Fruit fly (Drosophila melanogaster) whole organism, embryonic: ENCODE data around the gene Mms19.

Experiments used
- Aef1 ChIP-seq: fragments of 200-800 bp; sonication (Bioruptor generic); IDR thresholded peaks from 3 replicates; pipeline ENCODE4 v1.3.6; 2022; ENCODE audit warnings: missing biosample characterization, missing genetic modification characterization
- Atf3 ChIP-seq: fragments of 200-800 bp; sonication (Bioruptor generic); optimal IDR thresholded peaks from 3 replicates; lab custom pipeline; 2016; ENCODE audit warnings: missing biosample characterization, missing genetic modification characterization
- B-H1 ChIP-seq: fragments of 200-800 bp; sonication (Bioruptor generic); IDR thresholded peaks from 3 replicates; pipeline ENCODE4 v1.3.6; 2022; ENCODE audit warnings: missing biosample characterization, missing genetic modification characterization
- BEAF-32 ChIP-seq: fragments of 200-800 bp; sonication (Bioruptor generic); optimal IDR thresholded peaks from 3 replicates; lab custom pipeline; 2017; ENCODE audit warnings: missing biosample characterization, missing genetic modification characterization, mild to moderate bottlenecking, moderate library complexity, missing genetic modification reagents
- Bdp1 ChIP-seq: fragments of 200-800 bp; sonication (Bioruptor generic); optimal IDR thresholded peaks from 3 replicates; lab custom pipeline; 2016; ENCODE audit warnings: missing biosample characterization, missing genetic modification characterization
- Bteb2 ChIP-seq: fragments of 200-800 bp; sonication (Bioruptor generic); optimal IDR thresholded peaks from 2 replicates; lab custom pipeline; 2016; ENCODE audit warnings: missing biosample characterization, missing genetic modification characterization
- CG10321 ChIP-seq: fragments of 200-800 bp; sonication (Bioruptor generic); IDR thresholded peaks from 2 replicates; pipeline ENCODE4 v1.3.6; 2022; ENCODE audit warnings: missing biosample characterization, missing genetic modification characterization
- CG10431 ChIP-seq: fragments of 200-800 bp; sonication (Bioruptor generic); optimal IDR thresholded peaks from 3 replicates; lab custom pipeline; 2018; ENCODE audit warnings: missing biosample characterization, mild to moderate bottlenecking, missing genetic modification characterization
- CG10462 ChIP-seq: fragments of 200-800 bp; sonication (Bioruptor generic); optimal IDR thresholded peaks from 2 replicates; lab custom pipeline; 2016; ENCODE audit warnings: missing biosample characterization, missing genetic modification characterization
- CG10543 ChIP-seq: fragments of 200-800 bp; sonication (Bioruptor generic); optimal IDR thresholded peaks from 3 replicates; lab custom pipeline; 2017; ENCODE audit warnings: missing biosample characterization, mild to moderate bottlenecking, missing genetic modification characterization, moderate library complexity
- CG10565 ChIP-seq: fragments of 200-800 bp; sonication (Bioruptor generic); optimal IDR thresholded peaks from 3 replicates; lab custom pipeline; 2016; ENCODE audit warnings: missing biosample characterization, mild to moderate bottlenecking, missing genetic modification characterization
- CG14710 ChIP-seq: fragments of 200-800 bp; sonication (Bioruptor generic); optimal IDR thresholded peaks from 3 replicates; lab custom pipeline; 2019; ENCODE audit warnings: missing biosample characterization, mild to moderate bottlenecking, missing genetic modification characterization, moderate library complexity
- CG18764 ChIP-seq: fragments of 200-800 bp; sonication (Bioruptor generic); optimal IDR thresholded peaks from 3 replicates; lab custom pipeline; 2016; ENCODE audit warnings: missing biosample characterization, missing genetic modification characterization
- CG2120 ChIP-seq: fragments of 200-800 bp; sonication (Bioruptor generic); optimal IDR thresholded peaks from 3 replicates; lab custom pipeline; 2016; ENCODE audit warnings: missing biosample characterization, missing genetic modification characterization
- CG2678 ChIP-seq: fragments of 200-800 bp; sonication (Bioruptor generic); optimal IDR thresholded peaks from 3 replicates; lab custom pipeline; 2019; ENCODE audit warnings: missing biosample characterization, mild to moderate bottlenecking, missing genetic modification characterization, moderate library complexity
- CG2712 ChIP-seq: fragments of 200-800 bp; optimal IDR thresholded peaks from 3 replicates; lab custom pipeline; 2019; ENCODE audit warnings: missing biosample characterization, mild to moderate bottlenecking, missing genetic modification characterization, moderate library complexity
- CG2875 ChIP-seq: fragments of 200-800 bp; sonication (Bioruptor generic); optimal IDR thresholded peaks from 2 replicates; lab custom pipeline; 2017; ENCODE audit warnings: missing biosample characterization, mild to moderate bottlenecking, missing genetic modification characterization, missing genetic modification reagents
- CG3065 ChIP-seq: fragments of 200-800 bp; sonication (Bioruptor generic); optimal IDR thresholded peaks from 2 replicates; lab custom pipeline; 2016; ENCODE audit warnings: missing biosample characterization, missing genetic modification characterization
- CG32532 ChIP-seq: fragments of 200-800 bp; sonication (Bioruptor generic); IDR thresholded peaks from 2 replicates; pipeline ENCODE4 v1.3.6; 2022; ENCODE audit warnings: missing biosample characterization, missing genetic modification characterization
- CG33213 ChIP-seq: fragments of 200-800 bp; sonication (Bioruptor generic); optimal IDR thresholded peaks from 3 replicates; lab custom pipeline; 2016; ENCODE audit warnings: missing biosample characterization, missing genetic modification characterization
- CG4707 ChIP-seq: fragments of 200-800 bp; sonication (Bioruptor generic); optimal IDR thresholded peaks from 2 replicates; lab custom pipeline; 2018; ENCODE audit warnings: missing biosample characterization, mild to moderate bottlenecking, missing genetic modification characterization, moderate library complexity
- CG8290 ChIP-seq, 3 experiments: fragments of 200-800 bp; sonication (Bioruptor generic); optimal IDR thresholded peaks; 2 replicates each; lab custom pipeline; 2016 to 2019; ENCODE audit warnings: missing biosample characterization in 3 of 3, missing genetic modification characterization in 3 of 3, mild to moderate bottlenecking in 2 of 3, moderate library complexity in 1 of 3
- CG8388 ChIP-seq: fragments of 200-800 bp; sonication (Bioruptor generic); optimal IDR thresholded peaks from 2 replicates; lab custom pipeline; 2019; ENCODE audit warnings: missing biosample characterization, mild to moderate bottlenecking, missing genetic modification characterization, moderate library complexity
- CG9215 ChIP-seq: fragments of 200-800 bp; sonication (Bioruptor generic); IDR thresholded peaks from 2 replicates; pipeline ENCODE4 v1.3.6; 2022; ENCODE audit warnings: missing biosample characterization, missing genetic modification characterization
- H15 ChIP-seq: fragments of 200-800 bp; sonication (Bioruptor generic); IDR thresholded peaks from 3 replicates; pipeline ENCODE4 v1.3.6; 2022; ENCODE audit warnings: missing biosample characterization, missing genetic modification characterization
- NK7.1 ChIP-seq: fragments of 200-800 bp; sonication (Bioruptor generic); optimal IDR thresholded peaks from 3 replicates; lab custom pipeline; 2016; ENCODE audit warnings: missing biosample characterization, missing genetic modification characterization
- Tbp ChIP-seq: fragments of >200 bp; optimal IDR thresholded peaks from 2 replicates; lab custom pipeline; 2018; ENCODE audit warnings: missing biosample characterization, missing genetic modification characterization
- ab ChIP-seq: fragments of 200-800 bp; sonication (Bioruptor generic); optimal IDR thresholded peaks from 2 replicates; lab custom pipeline; 2016; ENCODE audit warnings: missing biosample characterization, missing genetic modification characterization
- az2 ChIP-seq: fragments of 200-800 bp; sonication (Bioruptor generic); optimal IDR thresholded peaks from 3 replicates; lab custom pipeline; 2016; ENCODE audit warnings: missing biosample characterization, missing genetic modification characterization
- cato ChIP-seq: fragments of 200-800 bp; sonication (Bioruptor generic); optimal IDR thresholded peaks from 2 replicates; lab custom pipeline; 2016; ENCODE audit warnings: missing biosample characterization, missing genetic modification characterization, borderline replicate concordance
- chn ChIP-seq: fragments of 200-800 bp; sonication (Bioruptor generic); optimal IDR thresholded peaks from 2 replicates; lab custom pipeline; 2016; ENCODE audit warnings: missing biosample characterization, missing genetic modification characterization
- corto ChIP-seq: fragments of 200-800 bp; sonication (Bioruptor generic); optimal IDR thresholded peaks from 2 replicates; lab custom pipeline; 2016; ENCODE audit warnings: missing biosample characterization, mild to moderate bottlenecking, missing genetic modification characterization, moderate library complexity
- croc ChIP-seq: fragments of 200-800 bp; sonication (Bioruptor generic); conservative IDR thresholded peaks from 3 replicates; pipeline ENCODE4 v1.3.6; 2022; ENCODE audit warnings: missing biosample characterization, missing genetic modification characterization
- dysf ChIP-seq: fragments of 200-800 bp; sonication (Bioruptor generic); IDR thresholded peaks from 3 replicates; pipeline ENCODE4 v1.3.6; 2022; ENCODE audit warnings: missing biosample characterization, missing genetic modification characterization
- gce ChIP-seq: fragments of 200-800 bp; sonication (Bioruptor generic); IDR thresholded peaks from 3 replicates; pipeline ENCODE4 v1.3.6; 2022; ENCODE audit warnings: missing biosample characterization, missing genetic modification characterization
- kni ChIP-seq: fragments of 200-800 bp; sonication (Bioruptor generic); optimal IDR thresholded peaks from 3 replicates; lab custom pipeline; 2017; ENCODE audit warnings: mild to moderate bottlenecking, missing biosample characterization, missing genetic modification reagents, missing genetic modification characterization
- knrl ChIP-seq: fragments of 200-800 bp; sonication (Bioruptor generic); IDR thresholded peaks from 3 replicates; pipeline ENCODE4 v1.3.6; 2022; ENCODE audit warnings: missing biosample characterization, missing genetic modification characterization; ENCODE audit not compliant: partially characterized antibody
- lab ChIP-seq: fragments of 200-800 bp; sonication (Bioruptor generic); optimal IDR thresholded peaks from 3 replicates; lab custom pipeline; 2017; ENCODE audit warnings: missing biosample characterization, missing genetic modification characterization, mild to moderate bottlenecking, moderate library complexity, missing genetic modification reagents
- lov ChIP-seq, 2 experiments: fragments of 200-800 bp in 1 of 2; fragments of >200 bp in 1 of 2; sonication (Bioruptor generic) in 1 of 2; IDR thresholded peaks in 1 of 2; optimal IDR thresholded peaks in 1 of 2; 2 replicates in 1 of 2; 3 replicates in 1 of 2; pipeline versions ENCODE4 v1.3.6 to Lab custom; 2017 to 2022; ENCODE audit warnings: missing biosample characterization in 1 of 2, missing genetic modification characterization in 1 of 2
- nom ChIP-seq: fragments of 200-800 bp; sonication (Bioruptor generic); optimal IDR thresholded peaks from 2 replicates; lab custom pipeline; 2017; ENCODE audit warnings: missing biosample characterization, missing genetic modification characterization, mild to moderate bottlenecking, moderate library complexity, missing genetic modification reagents
- pnt ChIP-seq: fragments of 200-800 bp; sonication (Bioruptor generic); optimal IDR thresholded peaks from 3 replicates; lab custom pipeline; 2016; ENCODE audit warnings: missing biosample characterization, missing genetic modification characterization
- prd ChIP-seq, 3 experiments: fragments of >200 bp in 2 of 3; fragments of 200-800 bp in 1 of 3; sonication (Bioruptor generic) in 1 of 3; optimal IDR thresholded peaks in 2 of 3; IDR thresholded peaks in 1 of 3; 2 replicates in 2 of 3; 3 replicates in 1 of 3; pipeline versions ENCODE4 v1.3.6 to Lab custom; 2017 to 2022; ENCODE audit warnings: missing biosample characterization in 1 of 3, missing genetic modification characterization in 1 of 3
- sens ChIP-seq: fragments of 200-800 bp; sonication (Bioruptor generic); peaks from one replicate; lab custom pipeline; 2016; ENCODE audit warnings: missing biosample characterization, missing genetic modification characterization
- ssp ChIP-seq: fragments of 200-800 bp; sonication (Bioruptor generic); IDR thresholded peaks from 2 replicates; pipeline ENCODE4 v1.3.6; 2022; ENCODE audit warnings: missing biosample characterization, missing genetic modification characterization
- tgo ChIP-seq: fragments of 200-800 bp; sonication (Bioruptor generic); IDR thresholded peaks from 3 replicates; pipeline ENCODE4 v1.3.6; 2022; ENCODE audit warnings: missing biosample characterization, missing genetic modification characterization
- tin ChIP-seq: fragments of 200-800 bp; sonication (Bioruptor generic); optimal IDR thresholded peaks from 3 replicates; lab custom pipeline; 2016; ENCODE audit warnings: missing biosample characterization, missing genetic modification characterization
- wek ChIP-seq: fragments of 200-800 bp; sonication (Bioruptor generic); optimal IDR thresholded peaks from 3 replicates; lab custom pipeline; 2018; ENCODE audit warnings: missing biosample characterization, mild to moderate bottlenecking, missing genetic modification characterization, moderate library complexity

Gene Mms19

dm6 chr3R:5215334-5216307 lies 16.7 kb upstream of the Mms19 start (continued):
- TF ChIP-seq Bteb2 (GFP tag; lab: Kevin White, UChicago) (peak; percentile 84), NK7.1 (GFP tag; lab: Kevin White, UChicago) (peak; percentile 99), dysf (GFP tag; lab: Robert Waterston, UW) (peak; percentile 78), sens (GFP tag; lab: Kevin White, UChicago) (peak; percentile 100), tgo (peak; percentile 82), H15 (GFP tag; lab: Robert Waterston, UW) (peak; percentile 91), CG9215 (GFP tag; lab: Robert Waterston, UW) (peak; percentile 38; the same call in 1 of the 2 replicates), CG10462 (peak; percentile 98), CG32532 (peak; percentile 47), CG8388 (GFP tag; lab: Kevin White, UChicago) (peak; percentile 93), CG10543 (GFP tag; lab: Kevin White, UChicago) (peak; percentile 93), Atf3 (peak; percentile 99), CG14710 (peak; percentile 98), corto (peak; percentile 84), CG10565 (GFP tag; lab: Kevin White, UChicago) (peak; percentile 99), CG10321 (GFP tag; lab: Robert Waterston, UW) (peak; percentile 48), chn (GFP tag; lab: Kevin White, UChicago) (peak; percentile 98), nom (GFP tag; lab: Kevin White, UChicago) (peak; percentile 89), CG18764 (GFP tag; lab: Kevin White, UChicago) (peak; percentile 99), CG4707 (GFP tag; lab: Kevin White, UChicago) (peak; percentile 98), kni (GFP tag; lab: Kevin White, UChicago) (peak; percentile 100), BEAF-32 (no peak), gce (GFP tag; lab: Robert Waterston, UW) (peak; percentile 98), ab (GFP tag; lab: Kevin White, UChicago) (peak; percentile 13), CG3065 (peak; percentile 99), Tbp (GFP tag; lab: Kevin White, UChicago) (no peak), CG2120 (GFP tag; lab: Kevin White, UChicago) (peak; percentile 64), tin (GFP tag; lab: Kevin White, UChicago) (peak; percentile 95), CG8290 (GFP tag; optimal IDR thresholded peaks at IDR 0.05; lab: Kevin White, UChicago) (peak; percentile 100), CG8290 (tag; optimal IDR thresholded peaks at IDR 0.05; lab: Kevin White, UChicago) (peak; percentile 91 to 100), Aef1 (GFP tag; lab: Robert Waterston, UW) (peak; percentile 73), az2 (GFP tag; lab: Kevin White, UChicago) (peak; percentile 93), prd (optimal IDR thresholded peaks at IDR 0.05; lab: Kevin White, UChicago) (no peak), prd (GFP tag; IDR thresholded peaks at IDR 0.05; lab: Robert Waterston, UW) (peak; percentile 91), lov (optimal IDR thresholded peaks at IDR 0.05; lab: Kevin White, UChicago) (no peak), lov (GFP tag; IDR thresholded peaks at IDR 0.05; lab: Robert Waterston, UW) (peak; percentile 99), CG2678 (tag; lab: Kevin White, UChicago) (peak; percentile 93), cato (GFP tag; lab: Kevin White, UChicago) (peak; percentile 97), pnt (GFP tag; lab: Kevin White, UChicago) (peak; percentile 98), CG10431 (GFP tag; lab: Kevin White, UChicago) (peak; percentile 98), wek (peak; percentile 99), B-H1 (peak; percentile 88), lab (GFP tag; lab: Kevin White, UChicago) (peak; percentile 97), CG2875 (peak; percentile 100), CG33213 (GFP tag; lab: Kevin White, UChicago) (peak; percentile 99), CG2712 (tag; lab: Kevin White, UChicago) (peak; percentile 95), knrl (GFP tag; lab: Robert Waterston, UW) (no peak), Bdp1 (GFP tag; lab: Kevin White, UChicago) (peak; percentile 96), croc (GFP tag; lab: Robert Waterston, UW) (peak; percentile 83), ssp (GFP tag; lab: Robert Waterston, UW) (peak; percentile 77)
